Fruit fly (Drosophila melanogaster) whole organism, pupa: ENCODE results near the gene pyd.

Experiments
- CG34367 ChIP-seq: fragments of 200-800 bp; sonication (Bioruptor generic); optimal IDR thresholded peaks from 2 replicates; lab custom pipeline; 2018; ENCODE audit warnings: missing biosample characterization, mild to moderate bottlenecking, missing genetic modification characterization
- Pif1A ChIP-seq: fragments of 200-800 bp; sonication (Bioruptor generic); optimal IDR thresholded peaks from 3 replicates; lab custom pipeline; 2016; ENCODE audit warnings: missing biosample characterization, missing genetic modification characterization

DNA sequence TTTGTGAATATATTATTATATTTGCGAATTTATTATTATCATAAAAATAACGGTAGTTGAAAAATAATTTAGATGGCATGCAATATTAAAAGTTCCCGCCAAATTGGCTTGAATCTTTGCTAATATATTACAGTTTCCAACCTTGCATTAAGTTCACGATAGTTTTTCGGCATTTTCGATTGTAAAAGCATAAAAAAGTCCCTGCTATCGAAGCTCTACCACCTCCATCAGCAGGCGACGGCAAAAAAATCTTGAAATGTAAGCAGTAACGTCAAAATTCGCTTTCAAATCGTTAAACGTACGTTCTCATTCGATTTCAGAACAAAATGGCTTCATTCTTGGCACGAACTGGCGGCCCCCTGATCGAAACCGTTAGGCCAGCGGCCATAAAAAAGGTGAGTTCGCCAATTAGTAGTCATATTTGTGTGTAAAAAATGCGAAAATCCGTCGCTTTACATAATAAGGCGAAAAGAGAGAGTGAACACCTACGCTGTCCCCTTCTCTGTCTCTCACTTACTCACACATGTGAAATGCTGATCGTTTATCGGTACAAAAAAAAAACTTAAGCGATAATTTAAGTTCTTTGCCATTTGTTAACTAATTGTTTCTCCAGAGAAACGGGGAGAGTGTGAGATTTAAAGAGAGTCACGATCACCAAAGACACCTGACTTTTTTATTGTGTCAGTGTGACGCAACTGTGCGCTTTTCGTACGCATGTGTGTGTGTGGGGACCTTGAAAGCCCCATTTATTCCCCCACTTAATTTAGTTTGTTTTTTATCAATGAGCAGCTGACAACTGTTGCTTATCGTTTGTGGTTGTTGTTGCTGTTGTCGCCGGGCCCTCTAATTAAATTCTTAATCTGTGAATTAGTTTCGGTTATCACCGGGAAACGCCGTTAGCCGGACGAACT, 7.1 kb upstream of the pyd start, which contains the start of gene ScsbetaA:
- TF ChIP-seq Pif1A (no peak), CG34367 (tag; lab: Kevin White, UChicago) (no peak)
